Fruit fly (Drosophila melanogaster): ENCODE results near the gene grk.

Gene grk

DNA sequence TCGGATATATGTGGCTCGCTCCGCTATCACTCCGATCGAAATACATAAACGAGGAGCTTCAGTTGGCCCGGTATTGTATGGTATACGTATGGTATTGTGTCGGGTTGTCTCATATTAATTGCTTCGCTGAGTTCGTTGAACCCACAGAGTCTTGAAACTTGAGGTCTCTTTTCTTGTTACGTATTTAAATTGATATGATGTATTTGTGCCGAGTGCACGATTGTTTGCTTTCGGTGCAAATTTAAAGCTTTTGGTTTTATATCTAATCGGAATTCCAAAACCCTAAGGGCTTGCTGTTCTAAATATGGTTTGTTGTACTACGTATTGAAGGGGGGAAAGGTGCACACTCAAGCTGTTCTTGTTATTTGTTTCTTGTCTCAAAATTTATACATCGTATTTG lies 8.2 kb downstream of the grk start:
- no peak for TF ChIP-seq insv (optimal IDR thresholded peaks at IDR 0.05)
- TF ChIP-seq h (optimal IDR thresholded peaks at IDR 0.05), result no peak
- TF ChIP-seq Myc (optimal IDR thresholded peaks at IDR 0.05), result no peak
- no peak for TF ChIP-seq ttk (optimal IDR thresholded peaks at IDR 0.05)

dm6 chr2L:8424662-8425208 lies 8.7 kb downstream of the grk start:
- TF ChIP-seq h (optimal IDR thresholded peaks at IDR 0.05) (no peak), psq (optimal IDR thresholded peaks at IDR 0.05) (no peak), Sin3A (optimal IDR thresholded peaks at IDR 0.05) (no peak)

dm6 chr2L:8424090-8424470 lies 9.3 kb downstream of the grk start:
- TF ChIP-seq Myc (optimal IDR thresholded peaks at IDR 0.05), result no peak

DNA sequence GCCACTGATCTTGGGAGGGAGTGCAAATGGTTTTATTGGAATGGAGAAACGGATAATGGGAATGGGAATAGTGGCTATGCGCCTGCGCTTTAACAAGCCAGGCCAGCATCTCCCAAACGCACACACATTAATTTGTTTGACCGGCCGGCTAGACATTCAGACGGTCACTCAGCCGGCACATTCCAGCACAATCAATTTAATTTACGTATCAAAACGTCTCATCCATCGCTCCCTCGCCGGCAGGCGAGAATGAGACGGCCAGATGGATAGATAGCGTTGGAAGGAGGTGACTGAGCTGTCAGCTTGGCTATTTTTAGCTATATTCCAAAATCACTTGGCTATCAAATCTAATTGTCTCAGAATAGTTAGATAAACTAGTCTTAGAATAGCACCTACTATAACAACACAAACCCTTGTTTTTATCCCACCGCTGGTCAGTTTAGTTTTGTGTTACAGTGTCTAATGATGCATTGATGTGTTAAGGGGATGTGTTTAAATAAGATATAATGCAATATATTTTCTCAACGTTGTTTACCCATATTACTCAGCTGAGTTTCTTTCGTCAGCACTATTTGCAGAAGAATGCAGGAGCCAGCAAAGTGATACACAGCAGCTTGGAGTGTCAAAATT lies 9.8 kb downstream of the grk start:
- no peak for TF ChIP-seq psq (optimal IDR thresholded peaks at IDR 0.05)
- no peak for TF ChIP-seq ttk (optimal IDR thresholded peaks at IDR 0.05)
- no peak for TF ChIP-seq insv (optimal IDR thresholded peaks at IDR 0.05)
- TF ChIP-seq Myc (optimal IDR thresholded peaks at IDR 0.05), result no peak
- TF ChIP-seq Sin3A (optimal IDR thresholded peaks at IDR 0.05), result no peak
- no peak for TF ChIP-seq h (optimal IDR thresholded peaks at IDR 0.05)

DNA sequence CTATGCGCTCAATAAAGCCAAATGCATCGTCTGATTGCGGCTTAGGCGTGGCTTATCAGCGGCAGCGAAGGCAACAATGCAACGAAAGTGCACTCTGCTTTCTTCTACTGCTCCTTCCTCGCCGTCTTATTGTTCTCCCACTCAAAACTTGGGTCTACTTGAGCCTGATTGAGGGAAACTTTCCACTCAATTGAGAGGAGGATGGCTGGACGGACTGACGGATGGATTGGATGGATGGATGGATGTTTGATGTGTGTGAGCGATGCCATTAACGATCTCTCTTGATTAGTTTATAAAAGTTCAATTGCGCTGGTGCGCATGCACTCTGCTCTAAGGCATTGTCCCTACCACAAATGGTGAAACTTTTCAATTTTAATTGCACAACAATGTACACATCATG lies 10.4 kb downstream of the grk start:
- no peak for TF ChIP-seq Myc (optimal IDR thresholded peaks at IDR 0.05)
- TF ChIP-seq insv (optimal IDR thresholded peaks at IDR 0.05), result no peak
- TF ChIP-seq ttk (optimal IDR thresholded peaks at IDR 0.05), result no peak
- TF ChIP-seq h (optimal IDR thresholded peaks at IDR 0.05), result no peak
- no peak for TF ChIP-seq psq (optimal IDR thresholded peaks at IDR 0.05)
- no peak for TF ChIP-seq Sin3A (optimal IDR thresholded peaks at IDR 0.05)

DNA sequence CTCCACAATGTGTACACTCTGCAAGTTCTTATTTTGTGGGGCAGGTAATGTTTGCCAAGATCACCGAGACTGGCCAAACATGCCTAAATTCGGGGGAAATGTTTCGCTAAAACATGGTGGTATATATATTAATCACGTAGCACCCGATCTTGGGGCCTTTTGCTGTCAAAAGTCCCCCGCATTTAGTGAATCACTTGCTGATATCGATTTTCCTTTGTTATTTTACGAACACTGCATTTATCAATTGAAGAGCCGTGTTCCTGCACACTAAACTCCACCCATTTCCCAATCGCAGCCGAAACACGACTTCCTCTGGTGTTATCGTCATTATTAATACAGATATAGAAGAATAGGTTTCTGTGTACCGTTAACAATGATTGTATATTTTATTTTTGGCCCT lies 11.7 kb downstream of the grk start:
- no peak for TF ChIP-seq insv (optimal IDR thresholded peaks at IDR 0.05)
- no peak for TF ChIP-seq h (optimal IDR thresholded peaks at IDR 0.05)
- TF ChIP-seq psq (optimal IDR thresholded peaks at IDR 0.05), result no peak
- no peak for TF ChIP-seq ttk (optimal IDR thresholded peaks at IDR 0.05)
- no peak for TF ChIP-seq Sin3A (optimal IDR thresholded peaks at IDR 0.05)
- TF ChIP-seq Myc (optimal IDR thresholded peaks at IDR 0.05), result no peak

dm6 chr2L:8420259-8420930 lies 13.0 kb downstream of the grk start:
- TF ChIP-seq Myc (optimal IDR thresholded peaks at IDR 0.05), result no peak
- no peak for TF ChIP-seq Sin3A (optimal IDR thresholded peaks at IDR 0.05)
- TF ChIP-seq ttk (optimal IDR thresholded peaks at IDR 0.05), result no peak
- TF ChIP-seq psq (optimal IDR thresholded peaks at IDR 0.05), result no peak
- TF ChIP-seq h (optimal IDR thresholded peaks at IDR 0.05), result no peak
- TF ChIP-seq insv (optimal IDR thresholded peaks at IDR 0.05), result no peak

- TF ChIP-seq h (optimal IDR thresholded peaks at IDR 0.05) (no peak), ttk (optimal IDR thresholded peaks at IDR 0.05) (no peak), Myc (optimal IDR thresholded peaks at IDR 0.05) (no peak), insv (optimal IDR thresholded peaks at IDR 0.05) (no peak), psq (optimal IDR thresholded peaks at IDR 0.05) (no peak), Sin3A (optimal IDR thresholded peaks at IDR 0.05) (no peak)
Observed at dm6 chr2L:8419382-8419940, 13.9 kb downstream of the grk start.

DNA sequence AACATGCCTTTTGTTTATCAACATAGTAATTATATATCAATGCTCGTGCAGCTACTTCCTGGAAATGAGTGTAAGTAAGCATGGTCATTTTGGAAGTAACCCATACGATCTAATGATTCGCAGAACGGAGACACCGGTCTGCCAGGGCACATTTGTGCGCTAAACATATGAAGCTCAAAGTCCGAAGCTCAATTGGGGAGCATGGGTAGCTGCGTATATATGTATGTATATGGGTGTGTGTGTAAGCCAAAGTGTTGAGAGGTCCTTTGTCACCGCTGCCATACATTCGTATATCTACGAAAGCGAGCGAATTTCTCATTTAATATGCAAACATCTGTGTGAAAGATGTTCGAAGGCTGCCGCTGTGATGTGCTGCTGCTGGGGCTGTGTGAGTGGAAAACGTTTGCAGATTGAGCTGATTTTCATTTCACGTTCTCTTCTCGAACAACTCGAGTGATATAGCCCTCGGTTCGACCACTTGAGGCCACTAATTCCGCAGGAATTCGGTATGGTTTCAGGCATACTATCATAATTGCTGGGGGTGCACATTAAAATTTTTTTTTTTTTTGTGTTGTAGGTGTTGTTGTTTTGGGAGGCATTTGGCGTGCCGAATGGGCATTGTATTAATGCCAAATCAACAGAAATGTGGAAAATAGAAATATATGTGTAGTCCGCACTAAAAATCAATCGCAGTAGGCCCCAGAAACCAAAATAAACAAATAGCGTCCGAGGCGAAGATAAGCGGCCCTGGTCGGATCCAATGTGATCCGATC lies 15.1 kb downstream of the grk start:
- no peak for TF ChIP-seq insv (optimal IDR thresholded peaks at IDR 0.05)
- TF ChIP-seq Sin3A (optimal IDR thresholded peaks at IDR 0.05), result no peak
- TF ChIP-seq ttk (optimal IDR thresholded peaks at IDR 0.05), result no peak
- TF ChIP-seq psq (optimal IDR thresholded peaks at IDR 0.05), result no peak
- TF ChIP-seq h (optimal IDR thresholded peaks at IDR 0.05), result no peak
- no peak for TF ChIP-seq Myc (optimal IDR thresholded peaks at IDR 0.05)

dm6 chr2L:8417562-8417961 lies 15.8 kb downstream of the grk start:
- TF ChIP-seq h (optimal IDR thresholded peaks at IDR 0.05) (no peak), Myc (optimal IDR thresholded peaks at IDR 0.05) (no peak), Sin3A (optimal IDR thresholded peaks at IDR 0.05) (no peak), ttk (optimal IDR thresholded peaks at IDR 0.05) (no peak), psq (optimal IDR thresholded peaks at IDR 0.05) (no peak), insv (optimal IDR thresholded peaks at IDR 0.05) (no peak)

- TF ChIP-seq psq (optimal IDR thresholded peaks at IDR 0.05) (no peak), h (optimal IDR thresholded peaks at IDR 0.05) (no peak), Sin3A (optimal IDR thresholded peaks at IDR 0.05) (no peak), ttk (optimal IDR thresholded peaks at IDR 0.05) (no peak), Myc (optimal IDR thresholded peaks at IDR 0.05) (no peak), insv (optimal IDR thresholded peaks at IDR 0.05) (no peak)
Observed at dm6 chr2L:8416350-8417046, 16.9 kb downstream of the grk start.
